Fruit fly (Drosophila melanogaster) whole organism, embryonic: Measurements from ENCODE around the gene pcm.

Experiments used
- Atf6 ChIP-seq: fragments of 200-800 bp; sonication (Bioruptor generic); IDR thresholded peaks from 2 replicates; pipeline ENCODE4 v1.3.6; 2022; ENCODE audit warnings: missing biosample characterization, missing genetic modification characterization
- BEAF-32 ChIP-seq: fragments of 200-800 bp; sonication (Bioruptor generic); optimal IDR thresholded peaks from 3 replicates; lab custom pipeline; 2017; ENCODE audit warnings: missing biosample characterization, missing genetic modification characterization, mild to moderate bottlenecking, moderate library complexity, missing genetic modification reagents
- BtbVII ChIP-seq: fragments of 200-800 bp; sonication (Bioruptor generic); optimal IDR thresholded peaks from 3 replicates; lab custom pipeline; 2017; ENCODE audit warnings: missing biosample characterization, mild to moderate bottlenecking, missing genetic modification characterization
- CG1024 ChIP-seq: fragments of 200-800 bp; sonication (Bioruptor generic); IDR thresholded peaks from 2 replicates; pipeline ENCODE4 v1.3.6; 2022; ENCODE audit warnings: missing biosample characterization, missing genetic modification characterization
- CG10267 ChIP-seq: fragments of 200-800 bp; sonication (Bioruptor generic); optimal IDR thresholded peaks from 2 replicates; lab custom pipeline; 2018; ENCODE audit warnings: missing biosample characterization, mild to moderate bottlenecking, missing genetic modification characterization, moderate library complexity
- CG10431 ChIP-seq: fragments of 200-800 bp; sonication (Bioruptor generic); optimal IDR thresholded peaks from 3 replicates; lab custom pipeline; 2018; ENCODE audit warnings: missing biosample characterization, mild to moderate bottlenecking, missing genetic modification characterization
- CG10979 ChIP-seq: fragments of 200-800 bp; sonication (Bioruptor generic); optimal IDR thresholded peaks from 2 replicates; lab custom pipeline; 2018; ENCODE audit warnings: missing biosample characterization, mild to moderate bottlenecking, missing genetic modification characterization, moderate library complexity
- CG11696 ChIP-seq: fragments of 200-800 bp; sonication (Bioruptor generic); IDR thresholded peaks from 2 replicates; pipeline ENCODE4 v1.3.6; 2022; ENCODE audit warnings: missing biosample characterization, missing genetic modification characterization
- CG13424 ChIP-seq: fragments of 200-800 bp; sonication (Bioruptor generic); optimal IDR thresholded peaks from 2 replicates; lab custom pipeline; 2019; ENCODE audit warnings: missing biosample characterization, mild to moderate bottlenecking, missing genetic modification characterization, moderate library complexity
- CG15514 ChIP-seq: fragments of 200-800 bp; sonication (Bioruptor generic); optimal IDR thresholded peaks from 3 replicates; lab custom pipeline; 2017; ENCODE audit warnings: missing biosample characterization, missing genetic modification characterization, mild to moderate bottlenecking, moderate library complexity, missing genetic modification reagents
- CG18599 ChIP-seq: fragments of 200-800 bp; sonication (Bioruptor generic); optimal IDR thresholded peaks from 3 replicates; lab custom pipeline; 2017; ENCODE audit warnings: missing biosample characterization, missing genetic modification characterization, mild to moderate bottlenecking, moderate library complexity, missing genetic modification reagents
- CG2120 ChIP-seq: fragments of 200-800 bp; sonication (Bioruptor generic); optimal IDR thresholded peaks from 3 replicates; lab custom pipeline; 2016; ENCODE audit warnings: missing biosample characterization, missing genetic modification characterization
- CG2199 ChIP-seq: fragments of 200-800 bp; sonication (Bioruptor generic); IDR thresholded peaks from 3 replicates; pipeline ENCODE4 v1.3.6; 2022; ENCODE audit warnings: missing biosample characterization, missing genetic modification characterization
- CG2889 ChIP-seq: fragments of 200-800 bp; sonication (Bioruptor generic); IDR thresholded peaks from 3 replicates; pipeline ENCODE4 v1.3.6; 2022; ENCODE audit warnings: missing biosample characterization, missing genetic modification characterization
- CG4820 ChIP-seq: fragments of 200-800 bp; sonication (Bioruptor generic); optimal IDR thresholded peaks from 3 replicates; lab custom pipeline; 2016; ENCODE audit warnings: missing biosample characterization, missing genetic modification characterization
- CG6765 ChIP-seq: fragments of 200-800 bp; sonication (Bioruptor generic); optimal IDR thresholded peaks from 3 replicates; lab custom pipeline; 2017; ENCODE audit warnings: missing biosample characterization, mild to moderate bottlenecking, missing genetic modification characterization
- CG8944 ChIP-seq: fragments of 200-800 bp; sonication (Bioruptor generic); optimal IDR thresholded peaks from 3 replicates; lab custom pipeline; 2016; ENCODE audit warnings: missing biosample characterization, missing genetic modification characterization
- CG9215 ChIP-seq: fragments of 200-800 bp; sonication (Bioruptor generic); IDR thresholded peaks from 2 replicates; pipeline ENCODE4 v1.3.6; 2022; ENCODE audit warnings: missing biosample characterization, missing genetic modification characterization
- CG9797 ChIP-seq: fragments of 200-800 bp; sonication (Bioruptor generic); optimal IDR thresholded peaks from 3 replicates; lab custom pipeline; 2018; ENCODE audit warnings: missing biosample characterization, mild to moderate bottlenecking, missing genetic modification characterization
- CG9876 ChIP-seq: fragments of 200-800 bp; sonication (Bioruptor generic); optimal IDR thresholded peaks from 2 replicates; lab custom pipeline; 2016; ENCODE audit warnings: missing biosample characterization, missing genetic modification characterization
- Dek ChIP-seq: fragments of 200-800 bp; sonication (Bioruptor generic); optimal IDR thresholded peaks from 3 replicates; lab custom pipeline; 2019; ENCODE audit warnings: missing biosample characterization, mild to moderate bottlenecking, missing genetic modification characterization, moderate library complexity
- E2f1 ChIP-seq: fragments of 200-800 bp; sonication (Bioruptor generic); IDR thresholded peaks from 2 replicates; pipeline ENCODE4 v1.3.6; 2022; ENCODE audit warnings: missing biosample characterization, missing genetic modification characterization
- Elba2 ChIP-seq: fragments of 200-800 bp; sonication (Bioruptor generic); optimal IDR thresholded peaks from 3 replicates; lab custom pipeline; 2016; ENCODE audit warnings: missing biosample characterization, missing genetic modification characterization
- HLH3B ChIP-seq: fragments of 200-800 bp; sonication (Bioruptor generic); IDR thresholded peaks from 2 replicates; pipeline ENCODE4 v1.3.6; 2022; ENCODE audit warnings: missing biosample characterization, missing genetic modification characterization
- Hr51 ChIP-seq, 2 experiments: fragments of 200-800 bp; sonication (Bioruptor generic); optimal IDR thresholded peaks; 2 replicates in 1 of 2; 3 replicates in 1 of 2; lab custom pipeline; 2016 to 2018; ENCODE audit warnings: missing biosample characterization in 2 of 2, missing genetic modification characterization in 2 of 2, mild to moderate bottlenecking in 1 of 2, moderate library complexity in 1 of 2
- MTF-1 ChIP-seq: fragments of 200-800 bp; sonication (Bioruptor generic); optimal IDR thresholded peaks from 2 replicates; lab custom pipeline; 2018; ENCODE audit warnings: missing biosample characterization, mild to moderate bottlenecking, missing genetic modification characterization, borderline replicate concordance
- Mad ChIP-seq: fragments of 200-800 bp; sonication (Bioruptor generic); optimal IDR thresholded peaks from 2 replicates; lab custom pipeline; 2016; ENCODE audit warnings: missing biosample characterization, missing genetic modification characterization
- Nf-YB ChIP-seq: fragments of 200-800 bp; sonication (Bioruptor generic); optimal IDR thresholded peaks from 3 replicates; lab custom pipeline; 2019; ENCODE audit warnings: missing biosample characterization, mild to moderate bottlenecking, missing genetic modification characterization, moderate library complexity
- Rx ChIP-seq: fragments of 200-800 bp; sonication (Bioruptor generic); IDR thresholded peaks from 2 replicates; pipeline ENCODE4 v1.3.6; 2022; ENCODE audit warnings: missing biosample characterization, missing genetic modification characterization
- Side ChIP-seq: fragments of 200-800 bp; sonication (Bioruptor generic); optimal IDR thresholded peaks from 2 replicates; lab custom pipeline; 2016; ENCODE audit warnings: missing biosample characterization, missing genetic modification characterization
- Sin3A ChIP-seq: fragments of >200 bp; optimal IDR thresholded peaks from 2 replicates; lab custom pipeline; 2018
- TFAM ChIP-seq: fragments of 200-800 bp; sonication (Bioruptor generic); optimal IDR thresholded peaks from 2 replicates; lab custom pipeline; 2017; ENCODE audit warnings: missing biosample characterization, missing genetic modification characterization, inconsistent platforms
- bab2 ChIP-seq: fragments of 200-800 bp; sonication (Bioruptor generic); optimal IDR thresholded peaks from 2 replicates; lab custom pipeline; 2016; ENCODE audit warnings: missing biosample characterization, missing genetic modification characterization
- cad ChIP-seq: fragments of >200 bp; optimal IDR thresholded peaks from 2 replicates; lab custom pipeline; 2017; ENCODE audit warnings: missing biosample characterization, missing genetic modification characterization
- dan ChIP-seq: fragments of 200-800 bp; sonication (Bioruptor generic); IDR thresholded peaks from 2 replicates; pipeline ENCODE4 v1.3.6; 2022; ENCODE audit warnings: missing biosample characterization, missing genetic modification characterization
- ems ChIP-seq: fragments of 200-800 bp; sonication (Bioruptor generic); optimal IDR thresholded peaks from 3 replicates; lab custom pipeline; 2016; ENCODE audit warnings: missing biosample characterization, missing genetic modification characterization
- eyg ChIP-seq: fragments of 200-800 bp; sonication (Bioruptor generic); optimal IDR thresholded peaks from 3 replicates; lab custom pipeline; 2016; ENCODE audit warnings: missing biosample characterization, missing genetic modification characterization
- grau ChIP-seq: fragments of 200-800 bp; optimal IDR thresholded peaks from 3 replicates; lab custom pipeline; 2019; ENCODE audit warnings: missing biosample characterization, mild to moderate bottlenecking, missing genetic modification characterization, moderate library complexity
- jigr1 ChIP-seq: fragments of 200-800 bp; sonication (Bioruptor generic); IDR thresholded peaks from 3 replicates; pipeline ENCODE4 v1.3.6; 2022; ENCODE audit warnings: missing biosample characterization, missing genetic modification characterization
- lilli ChIP-seq: fragments of 200-800 bp; sonication (Bioruptor generic); optimal IDR thresholded peaks from 3 replicates; lab custom pipeline; 2016; ENCODE audit warnings: missing biosample characterization, missing genetic modification characterization
- mirr ChIP-seq: fragments of 200-800 bp; sonication (Bioruptor generic); optimal IDR thresholded peaks from 3 replicates; lab custom pipeline; 2018; ENCODE audit warnings: missing biosample characterization, mild to moderate bottlenecking, missing genetic modification characterization
- odd ChIP-seq: fragments of 200-800 bp; sonication (Bioruptor generic); optimal IDR thresholded peaks from 2 replicates; lab custom pipeline; 2017; ENCODE audit warnings: missing biosample characterization, mild to moderate bottlenecking, missing genetic modification characterization
- org-1 ChIP-seq: fragments of 200-800 bp; sonication (Bioruptor generic); optimal IDR thresholded peaks from 2 replicates; lab custom pipeline; 2017; ENCODE audit warnings: missing biosample characterization, missing genetic modification characterization
- peb ChIP-seq: fragments of 200-800 bp; sonication (Bioruptor generic); IDR thresholded peaks from 2 replicates; pipeline ENCODE4 v1.3.6; 2022; ENCODE audit warnings: missing biosample characterization, missing genetic modification characterization
- pum ChIP-seq: fragments of 200-800 bp; sonication (Bioruptor generic); optimal IDR thresholded peaks from 2 replicates; lab custom pipeline; 2016; ENCODE audit warnings: missing biosample characterization, missing genetic modification characterization
- sc ChIP-seq, 3 experiments: fragments of >200 bp in 2 of 3; fragments of 200-800 bp in 1 of 3; sonication (Bioruptor generic) in 1 of 3; optimal IDR thresholded peaks; 2 replicates in 2 of 3; 3 replicates in 1 of 3; lab custom pipeline; 2017; ENCODE audit warnings: mild to moderate bottlenecking in 1 of 3, missing biosample characterization in 1 of 3, missing genetic modification characterization in 1 of 3, missing genetic modification reagents in 1 of 3
- sens-2 ChIP-seq: fragments of 200-800 bp; sonication (Bioruptor generic); IDR thresholded peaks from 2 replicates; pipeline ENCODE4 v1.3.6; 2022; ENCODE audit warnings: missing biosample characterization, missing genetic modification characterization
- tin ChIP-seq: fragments of 200-800 bp; sonication (Bioruptor generic); optimal IDR thresholded peaks from 3 replicates; lab custom pipeline; 2016; ENCODE audit warnings: missing biosample characterization, missing genetic modification characterization
- trem ChIP-seq: fragments of 200-800 bp; optimal IDR thresholded peaks from 3 replicates; lab custom pipeline; 2019; ENCODE audit warnings: missing biosample characterization, mild to moderate bottlenecking, missing genetic modification characterization, moderate library complexity
- unc-4 ChIP-seq: fragments of 200-800 bp; sonication (Bioruptor generic); IDR thresholded peaks from 2 replicates; pipeline ENCODE4 v1.3.6; 2022; ENCODE audit warnings: missing biosample characterization, missing genetic modification characterization; ENCODE audit not compliant: partially characterized antibody
- wek ChIP-seq: fragments of 200-800 bp; sonication (Bioruptor generic); optimal IDR thresholded peaks from 3 replicates; lab custom pipeline; 2018; ENCODE audit warnings: missing biosample characterization, mild to moderate bottlenecking, missing genetic modification characterization, moderate library complexity
- yki ChIP-seq: fragments of >200 bp; optimal IDR thresholded peaks from 3 replicates; lab custom pipeline; 2018

Gene pcm

dm6 chrX:19497782-19498440, 6.1 kb upstream of the pcm start (continued):
- TF ChIP-seq pum (no peak), Mad (GFP tag; lab: Kevin White, UChicago) (no peak), CG9797 (GFP tag; lab: Kevin White, UChicago) (no peak), Hr51 (GFP tag; optimal IDR thresholded peaks at IDR 0.05; lab: Kevin White, UChicago) (no peak), ems (GFP tag; lab: Kevin White, UChicago) (no peak), Side (GFP tag; lab: Kevin White, UChicago) (no peak), Dek (tag; lab: Kevin White, UChicago) (no peak), org-1 (GFP tag; lab: Kevin White, UChicago) (no peak), CG18599 (GFP tag; lab: Kevin White, UChicago) (peak; percentile 47), Elba2 (peak; percentile 36), eyg (GFP tag; lab: Kevin White, UChicago) (no peak), CG2889 (GFP tag; lab: Robert Waterston, UW) (no peak), sens-2 (GFP tag; lab: Robert Waterston, UW) (no peak), Sin3A (lab: Kevin White, UChicago) (no peak), yki (no peak), odd (GFP tag; lab: Kevin White, UChicago) (no peak), Atf6 (peak; percentile 52; the same call in 1 of the 2 replicates), Nf-YB (GFP tag; lab: Kevin White, UChicago) (no peak), peb (no peak), CG10979 (no peak), sc (optimal IDR thresholded peaks at IDR 0.05; lab: Kevin White, UChicago) (no peak), sc (GFP tag; optimal IDR thresholded peaks at IDR 0.05; lab: Kevin White, UChicago) (no peak), CG1024 (no peak), CG6765 (peak; percentile 16), unc-4 (GFP tag; lab: Robert Waterston, UW) (no peak), CG11696 (GFP tag; lab: Robert Waterston, UW) (peak; percentile 57; the same call in 1 of the 2 replicates), MTF-1 (GFP tag; lab: Kevin White, UChicago) (no peak), trem (tag; lab: Kevin White, UChicago) (no peak), lilli (GFP tag; lab: Kevin White, UChicago) (no peak)

dm6 chrX:19496808-19497259, 5.0 kb upstream of the pcm start:
- 0 out of 3 replicates have a peak, but pooled peaks have one; percentile 20 for TF ChIP-seq CG2199
- TF ChIP-seq CG15514 (GFP tag; lab: Kevin White, UChicago), result peak; percentile 81
- TF ChIP-seq E2f1 (GFP tag; lab: Robert Waterston, UW), result no peak
- no peak for TF ChIP-seq dan (GFP tag; lab: Robert Waterston, UW)
- peak; percentile 10 for TF ChIP-seq CG2120
- TF ChIP-seq TFAM, result no peak
- no peak for TF ChIP-seq jigr1 (GFP tag; lab: Robert Waterston, UW)
- TF ChIP-seq CG10431 (GFP tag; lab: Kevin White, UChicago), result no peak
- no peak for TF ChIP-seq CG9876
- TF ChIP-seq CG13424 (tag; lab: Kevin White, UChicago), result no peak
- no peak for TF ChIP-seq cad (GFP tag; lab: Kevin White, UChicago)
- no peak for TF ChIP-seq tin (GFP tag; lab: Kevin White, UChicago)
- TF ChIP-seq CG4820, result no peak
- TF ChIP-seq grau (tag; lab: Kevin White, UChicago), result no peak
- no peak for TF ChIP-seq bab2
- TF ChIP-seq CG8944 (GFP tag; lab: Kevin White, UChicago), result no peak
- peak; percentile 53 for TF ChIP-seq CG10267 (tag; lab: Kevin White, UChicago)
- TF ChIP-seq mirr (GFP tag; lab: Kevin White, UChicago), result peak; percentile 77
- TF ChIP-seq wek (GFP tag; lab: Kevin White, UChicago), result no peak
- no peak for TF ChIP-seq CG9215 (GFP tag; lab: Robert Waterston, UW)
- TF ChIP-seq BEAF-32, result peak; percentile 76
- TF ChIP-seq HLH3B, result no peak
- no peak for TF ChIP-seq BtbVII (GFP tag; lab: Kevin White, UChicago)
- no peak for TF ChIP-seq Rx
